Fruit fly (Drosophila melanogaster) whole organism, adult: ENCODE data around the gene Rubicon.

Experiments used
- CG5204 ChIP-seq: fragments of 200-800 bp; sonication (Bioruptor generic); optimal IDR thresholded peaks from 2 replicates; lab custom pipeline; 2016; ENCODE audit warnings: missing biosample characterization, missing genetic modification characterization
- CG7045 ChIP-seq: fragments of 200-800 bp; sonication (Bioruptor generic); optimal IDR thresholded peaks from 2 replicates; lab custom pipeline; 2017; ENCODE audit warnings: missing biosample characterization, mild to moderate bottlenecking, missing genetic modification characterization
- Hr96 ChIP-seq: fragments of 200-800 bp; sonication (Bioruptor generic); optimal IDR thresholded peaks from 2 replicates; lab custom pipeline; 2016; ENCODE audit warnings: missing biosample characterization, missing genetic modification characterization
- kay ChIP-seq: fragments of 200-800 bp; sonication (Bioruptor generic); peaks from one replicate; lab custom pipeline; 2016; ENCODE audit warnings: missing biosample characterization, missing genetic modification characterization, borderline replicate concordance

DNA sequence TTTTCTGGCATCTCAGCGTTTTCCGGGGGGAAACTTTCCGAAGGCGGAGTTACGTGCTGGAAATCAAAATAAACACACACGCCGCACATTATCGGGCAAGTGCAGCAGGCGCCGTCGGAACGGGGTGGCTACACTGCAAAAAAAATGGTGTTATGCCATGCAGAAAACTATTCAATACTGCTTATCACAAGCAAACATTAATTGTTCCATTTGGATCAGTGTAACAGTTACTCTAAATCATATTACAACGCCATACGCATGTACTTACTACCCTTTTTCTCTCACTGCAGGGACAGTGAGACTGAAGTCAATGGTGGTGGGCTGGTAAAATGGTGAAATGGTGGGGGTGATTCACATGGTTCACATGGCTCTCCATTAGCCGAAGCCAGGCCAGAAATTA is 49.7 kb upstream of the Rubicon start:
- TF ChIP-seq kay (GFP tag; lab: Kevin White, UChicago) (no peak), Hr96 (no peak), CG7045 (GFP tag; lab: Kevin White, UChicago) (no peak), CG5204 (no peak)
